Fruit fly (Drosophila melanogaster) whole organism, prepupa: ENCODE data around the gene CG13970.

ENCODE experiments used
- CG10631 ChIP-seq: fragments of 200-800 bp; sonication (Bioruptor generic); optimal IDR thresholded peaks from 2 replicates; lab custom pipeline; 2016; ENCODE audit warnings: missing biosample characterization, missing genetic modification characterization
- CG10669 ChIP-seq: fragments of 200-800 bp; sonication (Bioruptor generic); optimal IDR thresholded peaks from 3 replicates; lab custom pipeline; 2018; ENCODE audit warnings: missing biosample characterization, mild to moderate bottlenecking, missing genetic modification characterization, moderate library complexity
- CG11762 ChIP-seq: fragments of 200-800 bp; sonication (Bioruptor generic); optimal IDR thresholded peaks from 3 replicates; lab custom pipeline; 2016; ENCODE audit warnings: missing biosample characterization, missing genetic modification characterization; ENCODE audit not compliant: insufficient read depth
- CG15336 ChIP-seq: fragments of 200-800 bp; sonication (Bioruptor generic); IDR thresholded peaks from 2 replicates; pipeline ENCODE4 v1.3.6; 2022; ENCODE audit warnings: missing biosample characterization, missing genetic modification characterization
- CG1621 ChIP-seq: fragments of 200-800 bp; sonication (Bioruptor generic); optimal IDR thresholded peaks from 3 replicates; lab custom pipeline; 2018; ENCODE audit warnings: missing biosample characterization, mild to moderate bottlenecking, missing genetic modification characterization
- CG16779 ChIP-seq: fragments of 200-800 bp; sonication (Bioruptor generic); optimal IDR thresholded peaks from 3 replicates; lab custom pipeline; 2017; ENCODE audit warnings: missing biosample characterization, mild to moderate bottlenecking, missing genetic modification characterization
- CG3032 ChIP-seq: fragments of 200-800 bp; optimal IDR thresholded peaks from 2 replicates; lab custom pipeline; 2019; ENCODE audit warnings: missing biosample characterization, mild to moderate bottlenecking, missing genetic modification characterization, moderate library complexity
- CG31627 ChIP-seq: fragments of 200-800 bp; sonication (Bioruptor generic); optimal IDR thresholded peaks from 3 replicates; lab custom pipeline; 2016; ENCODE audit warnings: missing biosample characterization, missing genetic modification characterization
- CG32006 ChIP-seq: fragments of 200-800 bp; sonication (Bioruptor generic); optimal IDR thresholded peaks from 3 replicates; lab custom pipeline; 2017; ENCODE audit warnings: missing biosample characterization, mild to moderate bottlenecking, missing genetic modification characterization
- CG34406 ChIP-seq: fragments of 200-800 bp; sonication (Bioruptor generic); optimal IDR thresholded peaks from 3 replicates; lab custom pipeline; 2016; ENCODE audit warnings: missing biosample characterization, missing genetic modification characterization
- CG3919 ChIP-seq: fragments of 200-800 bp; sonication (Bioruptor generic); optimal IDR thresholded peaks from 3 replicates; lab custom pipeline; 2016; ENCODE audit warnings: missing biosample characterization, missing genetic modification characterization
- CG6163 ChIP-seq: fragments of 200-800 bp; sonication (Bioruptor generic); IDR thresholded peaks from 3 replicates; pipeline ENCODE4 v1.3.6; 2022; ENCODE audit warnings: missing biosample characterization, missing genetic modification characterization
- CG6808 ChIP-seq: fragments of 200-800 bp; sonication (Bioruptor generic); optimal IDR thresholded peaks from 3 replicates; lab custom pipeline; 2017; ENCODE audit warnings: missing biosample characterization, missing genetic modification characterization, mild to moderate bottlenecking, moderate library complexity, missing genetic modification reagents
- CG6854 ChIP-seq: fragments of 200-800 bp; sonication (Bioruptor generic); optimal IDR thresholded peaks from 2 replicates; lab custom pipeline; 2017; ENCODE audit warnings: missing biosample characterization, mild to moderate bottlenecking, missing genetic modification characterization
- CG7368 ChIP-seq: fragments of 200-800 bp; sonication (Bioruptor generic); optimal IDR thresholded peaks from 3 replicates; lab custom pipeline; 2016; ENCODE audit warnings: missing biosample characterization, missing genetic modification characterization
- CG8119 ChIP-seq: fragments of 200-800 bp; sonication (Bioruptor generic); IDR thresholded peaks from 3 replicates; pipeline ENCODE4 v1.3.6; 2022; ENCODE audit warnings: missing biosample characterization, missing genetic modification characterization
- CG8319 ChIP-seq: fragments of 200-800 bp; sonication (Bioruptor generic); optimal IDR thresholded peaks from 3 replicates; lab custom pipeline; 2016; ENCODE audit warnings: missing biosample characterization, missing genetic modification characterization
- CG8632 ChIP-seq: fragments of 200-800 bp; sonication (Bioruptor generic); optimal IDR thresholded peaks from 3 replicates; lab custom pipeline; 2016; ENCODE audit warnings: missing biosample characterization, missing genetic modification characterization
- CG9139 ChIP-seq: fragments of 200-800 bp; sonication (Bioruptor generic); optimal IDR thresholded peaks from 3 replicates; lab custom pipeline; 2017; ENCODE audit warnings: missing biosample characterization, mild to moderate bottlenecking, missing genetic modification characterization
- Eip75B ChIP-seq: fragments of 200-800 bp; sonication (Bioruptor generic); optimal IDR thresholded peaks from 3 replicates; lab custom pipeline; 2016; ENCODE audit warnings: missing biosample characterization, missing genetic modification characterization
- Eip78C ChIP-seq: fragments of 200-800 bp; sonication (Bioruptor generic); peaks from one replicate; lab custom pipeline; 2016; ENCODE audit warnings: missing biosample characterization, missing genetic modification characterization
- Eip93F ChIP-seq: fragments of 200-800 bp; sonication (Bioruptor generic); optimal IDR thresholded peaks from 2 replicates; lab custom pipeline; 2016; ENCODE audit warnings: missing biosample characterization, mild to moderate bottlenecking, missing genetic modification characterization
- Ets21C ChIP-seq: fragments of 200-800 bp; sonication (Bioruptor generic); optimal IDR thresholded peaks from 3 replicates; lab custom pipeline; 2016; ENCODE audit warnings: missing biosample characterization, missing genetic modification characterization
- Gug ChIP-seq: fragments of 200-800 bp; sonication (Bioruptor generic); IDR thresholded peaks from 2 replicates; pipeline ENCODE4 v1.3.6; 2022; ENCODE audit warnings: missing biosample characterization, missing genetic modification characterization
- Hr38 ChIP-seq: sonication (Bioruptor generic); optimal IDR thresholded peaks from 2 replicates; lab custom pipeline; 2016; ENCODE audit warnings: missing biosample characterization, missing genetic modification characterization
- Hr4 ChIP-seq: fragments of 200-800 bp; sonication (Bioruptor generic); optimal IDR thresholded peaks from 3 replicates; lab custom pipeline; 2016; ENCODE audit warnings: missing biosample characterization, missing genetic modification characterization
- Lpt ChIP-seq: fragments of 200-800 bp; sonication (Bioruptor generic); optimal IDR thresholded peaks from 3 replicates; lab custom pipeline; 2016; ENCODE audit warnings: missing biosample characterization, missing genetic modification characterization
- OdsH ChIP-seq: fragments of 200-800 bp; sonication (Bioruptor generic); optimal IDR thresholded peaks from 3 replicates; lab custom pipeline; 2016; ENCODE audit warnings: missing biosample characterization, missing genetic modification characterization
- Sox102F ChIP-seq: fragments of 200-800 bp; sonication (Bioruptor generic); optimal IDR thresholded peaks from 2 replicates; lab custom pipeline; 2016; ENCODE audit warnings: missing biosample characterization, mild to moderate bottlenecking, missing genetic modification characterization
- Sox14 ChIP-seq: fragments of 200-800 bp; sonication (Bioruptor generic); optimal IDR thresholded peaks from 3 replicates; lab custom pipeline; 2016; ENCODE audit warnings: missing biosample characterization, missing genetic modification characterization
- Sox15 ChIP-seq: fragments of 200-800 bp; sonication (Bioruptor generic); optimal IDR thresholded peaks from 3 replicates; lab custom pipeline; 2016; ENCODE audit warnings: missing biosample characterization, missing genetic modification characterization
- achi ChIP-seq: fragments of 200-800 bp; sonication (Bioruptor generic); optimal IDR thresholded peaks from 3 replicates; lab custom pipeline; 2016; ENCODE audit warnings: missing biosample characterization, missing genetic modification characterization
- acj6 ChIP-seq: fragments of 200-800 bp; sonication (Bioruptor generic); optimal IDR thresholded peaks from 3 replicates; lab custom pipeline; 2016; ENCODE audit warnings: missing biosample characterization, missing genetic modification characterization
- cyc ChIP-seq: fragments of 200-800 bp; sonication (Bioruptor generic); optimal IDR thresholded peaks from 3 replicates; lab custom pipeline; 2016; ENCODE audit warnings: missing biosample characterization, missing genetic modification characterization
- dac ChIP-seq: fragments of 200-800 bp; sonication (Bioruptor generic); optimal IDR thresholded peaks from 2 replicates; lab custom pipeline; 2017; ENCODE audit warnings: missing biosample characterization, mild to moderate bottlenecking, missing genetic modification characterization
- dsx ChIP-seq: fragments of 200-800 bp; optimal IDR thresholded peaks from 3 replicates; lab custom pipeline; 2019; ENCODE audit warnings: missing biosample characterization, mild to moderate bottlenecking, missing genetic modification characterization, moderate library complexity; ENCODE audit not compliant: poor library complexity, severe bottlenecking
- esn ChIP-seq: fragments of 200-800 bp; sonication (Bioruptor generic); optimal IDR thresholded peaks from 2 replicates; lab custom pipeline; 2016; ENCODE audit warnings: missing biosample characterization, mild to moderate bottlenecking, missing genetic modification characterization, moderate library complexity
- fd59A ChIP-seq: fragments of 200-800 bp; sonication (Bioruptor generic); optimal IDR thresholded peaks from 2 replicates; lab custom pipeline; 2017; ENCODE audit warnings: missing biosample characterization, mild to moderate bottlenecking, missing genetic modification characterization, missing genetic modification reagents
- fkh ChIP-seq: fragments of 200-800 bp; sonication (Bioruptor generic); optimal IDR thresholded peaks from 3 replicates; lab custom pipeline; 2017; ENCODE audit warnings: missing biosample characterization, mild to moderate bottlenecking, missing genetic modification characterization, moderate library complexity
- lz ChIP-seq: fragments of 200-800 bp; sonication (Bioruptor generic); optimal IDR thresholded peaks from 3 replicates; lab custom pipeline; 2016; ENCODE audit warnings: missing biosample characterization, missing genetic modification characterization
- salr ChIP-seq, 2 experiments: fragments of 200-800 bp; sonication (Bioruptor generic); optimal IDR thresholded peaks; 3 replicates each; lab custom pipeline; 2016 to 2018; ENCODE audit warnings: missing biosample characterization in 2 of 2, missing genetic modification characterization in 2 of 2, mild to moderate bottlenecking in 1 of 2
- spab ChIP-seq: fragments of 200-800 bp; sonication (Bioruptor generic); optimal IDR thresholded peaks from 2 replicates; lab custom pipeline; 2017; ENCODE audit warnings: missing biosample characterization, mild to moderate bottlenecking, missing genetic modification characterization, missing genetic modification reagents
- ss ChIP-seq, 2 experiments: fragments of 200-800 bp; sonication (Bioruptor generic); optimal IDR thresholded peaks; 2 replicates in 1 of 2; 3 replicates in 1 of 2; lab custom pipeline; 2017 to 2018; ENCODE audit warnings: mild to moderate bottlenecking in 2 of 2, missing biosample characterization in 2 of 2, missing genetic modification characterization in 2 of 2, moderate library complexity in 1 of 2
- svp ChIP-seq: fragments of 200-800 bp; sonication (Bioruptor generic); peaks from one replicate; lab custom pipeline; 2016; ENCODE audit warnings: missing biosample characterization, missing genetic modification characterization
- vri ChIP-seq: fragments of 200-800 bp; sonication (Bioruptor generic); optimal IDR thresholded peaks from 3 replicates; lab custom pipeline; 2016; ENCODE audit warnings: missing biosample characterization, mild to moderate bottlenecking, missing genetic modification characterization

CG13970 gene

dm6 chr2L:20066233-20066650 is 37.7 kb downstream of the CG13970 start, which contains the start of gene bwa:
Gene bwa, plus strand, starts transcription at chr2L:20066391.
- TF ChIP-seq ss (GFP tag; optimal IDR thresholded peaks at IDR 0.05; lab: Kevin White, UChicago) (peak; percentile 43 to 52), CG3919 (GFP tag; lab: Kevin White, UChicago) (peak; percentile 29), CG15336 (GFP tag; lab: Robert Waterston, UW) (peak; percentile 29; the same call in 1 of the 2 replicates), spab (GFP tag; lab: Kevin White, UChicago) (no peak), Sox15 (GFP tag; lab: Kevin White, UChicago) (no peak), Eip78C (GFP tag; lab: Kevin White, UChicago) (peak; percentile 74), Sox14 (GFP tag; lab: Kevin White, UChicago) (peak; percentile 45), fkh (GFP tag; lab: Kevin White, UChicago) (peak; percentile 47), CG16779 (tag; lab: Kevin White, UChicago) (peak; percentile 4), CG8319 (GFP tag; lab: Kevin White, UChicago) (no peak), CG6854 (GFP tag; lab: Kevin White, UChicago) (peak; percentile 0), esn (peak; percentile 1)

DNA sequence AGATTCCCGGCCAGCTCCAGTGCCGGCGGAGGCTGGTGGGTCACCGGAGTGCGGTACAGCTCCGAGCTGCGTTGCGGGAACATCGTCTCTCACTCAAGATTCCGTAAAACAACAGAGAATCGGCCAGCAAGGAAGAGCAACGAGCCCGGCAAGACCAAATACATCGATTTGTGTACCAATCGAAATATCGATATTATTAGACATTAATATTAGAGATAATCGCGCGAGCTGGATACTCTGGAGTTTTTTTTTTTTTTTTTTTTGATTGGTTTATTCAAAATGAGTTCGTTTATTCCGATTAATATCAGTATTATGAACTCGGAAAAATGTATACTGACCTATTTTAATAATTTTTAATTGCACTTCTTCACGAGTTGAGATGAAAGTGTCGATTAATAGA is 38.4 kb downstream of the CG13970 start, which contains the start of gene vls:
TSS of gene vls (minus strand) at position 164 of the 400 bp plus-strand sequence.
- TF ChIP-seq Eip78C (GFP tag; lab: Kevin White, UChicago) = peak; percentile 42
- TF ChIP-seq Sox14 (GFP tag; lab: Kevin White, UChicago) = no peak

- peak; percentile 71 for TF ChIP-seq lz
- peak; percentile 41 for TF ChIP-seq Ets21C
- TF ChIP-seq CG10669 (GFP tag; lab: Kevin White, UChicago) = no peak
- peak; percentile 49 for TF ChIP-seq Hr4 (GFP tag; lab: Kevin White, UChicago)
- peak; percentile 38 for TF ChIP-seq CG8319 (GFP tag; lab: Kevin White, UChicago)
- TF ChIP-seq CG34406 (GFP tag; lab: Kevin White, UChicago) = peak; percentile 14
- TF ChIP-seq CG6163 = no peak
- TF ChIP-seq Gug (GFP tag; lab: Robert Waterston, UW) = no peak
- no peak for TF ChIP-seq CG9139 (GFP tag; lab: Kevin White, UChicago)
- TF ChIP-seq CG32006 = peak; percentile 44
- TF ChIP-seq salr (GFP tag; optimal IDR thresholded peaks at IDR 0.05; lab: Kevin White, UChicago) = no peak
- peak; percentile 3 for TF ChIP-seq CG7368 (GFP tag; lab: Kevin White, UChicago)
- TF ChIP-seq CG15336 (GFP tag; lab: Robert Waterston, UW) = no peak
- TF ChIP-seq CG10631 (GFP tag; lab: Kevin White, UChicago) = peak; percentile 59
- peak; percentile 31 for TF ChIP-seq fd59A (GFP tag; lab: Kevin White, UChicago)
- TF ChIP-seq CG31627 = peak; percentile 75
- TF ChIP-seq Sox102F (GFP tag; lab: Kevin White, UChicago) = peak; percentile 38
- no peak for TF ChIP-seq Eip93F
- TF ChIP-seq CG6808 (GFP tag; lab: Kevin White, UChicago) = no peak
- no peak for TF ChIP-seq svp
- no peak for TF ChIP-seq fkh (GFP tag; lab: Kevin White, UChicago)
- TF ChIP-seq esn = peak; percentile 66
- peak; percentile 1 for TF ChIP-seq CG11762 (GFP tag; lab: Kevin White, UChicago)
- TF ChIP-seq achi = peak; percentile 49
- TF ChIP-seq cyc (GFP tag; lab: Kevin White, UChicago) = peak; percentile 47
- TF ChIP-seq dsx (GFP tag; lab: Kevin White, UChicago) = no peak
- peak; percentile 40 for TF ChIP-seq CG3032 (tag; lab: Kevin White, UChicago)
- no peak for TF ChIP-seq Hr38 (GFP tag; lab: Kevin White, UChicago)
- no peak for TF ChIP-seq Lpt
- TF ChIP-seq vri (GFP tag; lab: Kevin White, UChicago) = no peak
- TF ChIP-seq Sox15 (GFP tag; lab: Kevin White, UChicago) = peak; percentile 58
- TF ChIP-seq OdsH = peak; percentile 56
- TF ChIP-seq dac (GFP tag; lab: Kevin White, UChicago) = no peak
- TF ChIP-seq CG8632 (GFP tag; lab: Kevin White, UChicago) = peak; percentile 9
- no peak for TF ChIP-seq CG8119 (GFP tag; lab: Robert Waterston, UW)
- TF ChIP-seq CG1621 (tag; lab: Kevin White, UChicago) = no peak
- TF ChIP-seq Eip75B = no peak
- TF ChIP-seq acj6 (GFP tag; lab: Kevin White, UChicago) = peak; percentile 47
- TF ChIP-seq CG16779 (tag; lab: Kevin White, UChicago) = no peak
Observed at dm6 chr2L:20061018-20061657, 42.8 kb downstream of the CG13970 start, which contains the start of the genes barr and lok. Gene barr, minus strand, starts transcription at chr2L:20061370. Gene lok, plus strand, starts transcription at chr2L:20061422.
